Worm (Caenorhabditis elegans): ENCODE data around the gene ckk-1.

The ckk-1 gene

ce11 chrIII:5697963-5698730, 62.9 kb downstream of the ckk-1 start, which contains the start of the genes lgg-3 and rgs-5 (continued):
- TF ChIP-seq snpc-4 (GFP tag; optimal IDR thresholded peaks at IDR 0.05) (no peak), snpc-4 (tag; optimal IDR thresholded peaks at IDR 0.05) (peak; percentile 5 to 81 (median 31)), nhr-90 (tag; optimal IDR thresholded peaks at IDR 0.05) (no peak), mel-28 (tag; optimal IDR thresholded peaks at IDR 0.05; ENCODE audit: borderline replicate concordance) (no peak), dox-1 (GFP tag; IDR thresholded peaks at IDR 0.05) (no peak; the same call in 1 of the 2 replicates), hlh-12 (tag; optimal IDR thresholded peaks at IDR 0.05) (no peak), F57C9.4 (tag; optimal IDR thresholded peaks at IDR 0.05) (no peak), C17E4.6 (GFP tag; IDR thresholded peaks at IDR 0.05) (no peak), K12H6.12 (tag; optimal IDR thresholded peaks at IDR 0.05) (no peak), ccch-3 (GFP tag; optimal IDR thresholded peaks at IDR 0.05) (no peak), madf-6 (GFP tag; IDR thresholded peaks at IDR 0.05) (peak; percentile 88), ztf-25 (GFP tag; IDR thresholded peaks at IDR 0.05) (no peak), attf-6 (GFP tag; IDR thresholded peaks at IDR 0.05) (no peak), F10E7.11 (tag; optimal IDR thresholded peaks at IDR 0.05) (no peak), ceh-40 (GFP tag; IDR thresholded peaks at IDR 0.05) (no peak), aptf-3 (GFP tag; IDR thresholded peaks at IDR 0.05) (no peak), C06A6.2 (GFP tag; conservative IDR thresholded peaks at IDR 0.05) (no peak)

- TF ChIP-seq nhr-27 (tag; optimal IDR thresholded peaks at IDR 0.05) = no peak
- no peak for TF ChIP-seq F22D6.2 (tag; optimal IDR thresholded peaks at IDR 0.05)
- TF ChIP-seq hlh-12 (tag; optimal IDR thresholded peaks at IDR 0.05) = no peak
- no peak for TF ChIP-seq hrde-1 (tag; optimal IDR thresholded peaks at IDR 0.05; ENCODE audit: borderline replicate concordance)
- TF ChIP-seq lin-35 (GFP tag; optimal IDR thresholded peaks at IDR 0.05) = no peak
- no peak for TF ChIP-seq dpff-1 (tag; optimal IDR thresholded peaks at IDR 0.05)
- no peak for TF ChIP-seq ceh-40 (GFP tag; IDR thresholded peaks at IDR 0.05)
- no peak for TF ChIP-seq Y56A3A.18 (GFP tag; IDR thresholded peaks at IDR 0.05)
- TF ChIP-seq C17E4.6 (GFP tag; IDR thresholded peaks at IDR 0.05) = no peak
- no peak for TF ChIP-seq nfya-1 (tag; optimal IDR thresholded peaks at IDR 0.05; ENCODE audit: borderline replicate concordance, insufficient read depth)
- no peak for TF ChIP-seq F37B4.10 (GFP tag; IDR thresholded peaks at IDR 0.05)
- TF ChIP-seq sea-2 (GFP tag; IDR thresholded peaks at IDR 0.05) = no peak
- peak; percentile 41; the same call in 1 of the 2 replicates for TF ChIP-seq D2030.7 (GFP tag; IDR thresholded peaks at IDR 0.05)
- peak; percentile 41; the same call in 1 of the 2 replicates for TF ChIP-seq ceh-91 (GFP tag; IDR thresholded peaks at IDR 0.05)
- no peak for TF ChIP-seq snpc-1.3 (tag; optimal IDR thresholded peaks at IDR 0.05; ENCODE audit: insufficient read depth)
- TF ChIP-seq egl-18 (GFP tag; IDR thresholded peaks at IDR 0.05) = no peak
- TF ChIP-seq lsy-27 (tag; optimal IDR thresholded peaks at IDR 0.05; ENCODE audit: borderline replicate concordance, insufficient read depth) = no peak
- no peak for TF ChIP-seq unc-62 (GFP tag; optimal IDR thresholded peaks at IDR 0.05)
- peak; percentile 49 for TF ChIP-seq madf-8 (GFP tag; conservative IDR thresholded peaks at IDR 0.05)
- no peak for TF ChIP-seq F52B5.7 (tag; optimal IDR thresholded peaks at IDR 0.05)
- no peak for TF ChIP-seq sptf-2 (GFP tag; optimal IDR thresholded peaks at IDR 0.05)
- TF ChIP-seq F49E8.2 (tag; optimal IDR thresholded peaks at IDR 0.05; ENCODE audit: insufficient read depth) = no peak
- no peak for TF ChIP-seq madf-10 (tag; optimal IDR thresholded peaks at IDR 0.05)
- no peak for TF ChIP-seq let-607 (tag; optimal IDR thresholded peaks at IDR 0.05)
- no peak for TF ChIP-seq F39B2.1 (GFP tag; IDR thresholded peaks at IDR 0.05)
- TF ChIP-seq efl-1 (GFP tag; optimal IDR thresholded peaks at IDR 0.05) = peak; percentile 83
- TF ChIP-seq ztf-25 (GFP tag; IDR thresholded peaks at IDR 0.05) = no peak
- no peak for TF ChIP-seq B0035.1 (tag; optimal IDR thresholded peaks at IDR 0.05)
- TF ChIP-seq cebp-2 (GFP tag; IDR thresholded peaks at IDR 0.05) = no peak
- peak; percentile 21 for TF ChIP-seq xnd-1 (tag; optimal IDR thresholded peaks at IDR 0.05)
- no peak for TF ChIP-seq nhr-90 (tag; optimal IDR thresholded peaks at IDR 0.05)
- TF ChIP-seq cebp-1 (GFP tag; IDR thresholded peaks at IDR 0.05) = no peak
- no peak for TF ChIP-seq cebp-1 (tag; optimal IDR thresholded peaks at IDR 0.05)
- TF ChIP-seq gei-17 (GFP tag; optimal IDR thresholded peaks at IDR 0.05) = no peak
These were observed 66.2 kb downstream of the ckk-1 start for ce11 chrIII:5701491-5701890.
